Worm (Caenorhabditis elegans) whole organism, L2 larva: ENCODE data around the gene rgl-1.

ENCODE experiments used
- elt-1 ChIP-seq: fragments of 150-350 bp; optimal IDR thresholded peaks from 2 replicates; lab custom pipeline; 2014; ENCODE audit warnings: missing biosample characterization, missing genetic modification characterization
- peb-1 ChIP-seq: fragments of 150-350 bp; optimal IDR thresholded peaks from 2 replicates; lab custom pipeline; 2014; ENCODE audit warnings: missing biosample characterization, missing genetic modification characterization

rgl-1 gene

DNA sequence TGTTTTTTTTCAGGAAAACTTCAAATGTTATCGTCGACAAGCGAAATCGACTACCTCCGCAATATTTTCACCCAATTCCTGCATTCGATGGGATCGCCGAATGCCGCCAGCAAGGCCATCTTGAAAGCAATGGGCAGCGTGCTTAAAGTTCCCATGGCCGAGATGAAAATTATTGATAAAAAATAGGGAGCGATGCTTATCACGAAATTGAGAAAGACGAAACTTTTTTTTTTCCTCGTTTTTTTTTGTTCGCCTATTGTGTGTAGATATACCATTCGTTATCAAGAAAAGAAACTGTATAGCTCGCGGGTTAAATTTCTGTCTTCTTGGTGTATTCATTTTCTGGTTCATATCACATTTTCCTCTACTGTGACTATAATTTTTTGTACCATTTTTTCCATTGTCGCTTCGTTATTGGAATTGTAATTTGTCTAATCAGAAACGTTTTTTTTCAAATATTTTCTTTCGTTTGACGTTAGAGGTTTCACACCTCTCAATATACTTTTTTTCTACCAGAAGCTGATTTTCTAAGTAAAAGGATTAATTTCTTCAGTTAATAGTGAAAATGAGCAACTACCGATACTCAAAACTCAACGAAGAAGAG is 56.1 kb downstream of the rgl-1 start, which contains the start of gene syx-6:
Gene syx-6 (plus strand): TSS at position 554 of the 604 bp plus-strand sequence.
- TF ChIP-seq peb-1 (tag; lab: Kevin White, UChicago) (no peak), elt-1 (tag; lab: Kevin White, UChicago) (peak; percentile 6)
